Fruit fly (Drosophila melanogaster) S2 (cell line): Measurements from ENCODE around the gene CG45011.

Experiments used
- CG8478 ChIP-seq: fragments of >200 bp; optimal IDR thresholded peaks from 2 replicates; lab custom pipeline; 2018
- CTCF ChIP-seq, 2 experiments: fragments of >200 bp; optimal IDR thresholded peaks; 2 replicates each; lab custom pipeline; 2018

CG45011 gene

DNA sequence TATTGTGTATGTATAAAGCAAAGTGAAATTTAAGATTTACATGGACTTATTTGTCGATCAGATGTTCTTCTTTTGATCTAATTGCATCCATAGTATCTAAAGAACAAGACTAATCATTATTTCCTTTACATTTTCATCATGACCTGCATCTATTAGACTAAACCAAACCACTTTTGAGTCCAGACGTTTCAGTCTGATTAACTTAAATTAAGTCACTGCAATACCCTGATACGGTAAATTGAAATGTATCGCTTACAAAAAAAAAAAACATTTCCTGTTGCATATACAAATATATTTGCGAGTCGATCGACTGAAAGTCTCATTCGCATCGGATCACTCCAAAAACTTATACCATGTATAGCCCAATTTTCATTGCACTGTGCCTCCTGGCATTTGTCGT is at the start of gene CG45011:
Gene CG45011, plus strand, starts transcription at position 301 of the 400 bp plus-strand sequence.
- TF ChIP-seq CG8478 (lab: Kevin White, UChicago) = no peak
- no peak for TF ChIP-seq CTCF (optimal IDR thresholded peaks at IDR 0.05; lab: Kevin White, UChicago)

DNA sequence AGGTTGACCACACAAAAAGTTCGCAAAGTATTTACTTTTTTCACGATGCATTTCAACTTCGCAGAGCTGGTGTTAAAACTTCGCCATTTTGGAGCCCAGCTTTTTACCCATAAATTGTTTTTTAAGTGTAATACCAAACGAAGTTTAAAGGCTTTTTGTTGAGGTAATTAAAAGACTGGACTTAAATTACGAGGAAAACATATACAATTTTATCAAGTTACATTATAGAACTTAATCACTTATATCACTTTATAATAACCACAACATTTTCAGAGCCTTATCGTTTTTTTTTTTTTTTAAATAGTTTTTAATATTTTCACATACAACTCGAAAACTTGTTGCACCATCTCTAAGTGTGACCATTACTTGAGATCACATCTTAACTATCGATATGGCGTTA is 45.9 kb upstream of the CG45011 start, which contains the start of gene CG14931:
Gene CG14931, plus strand, starts transcription at position 301 of the 400 bp plus-strand sequence.
- TF ChIP-seq CTCF (optimal IDR thresholded peaks at IDR 0.05; lab: Kevin White, UChicago) (no peak), CG8478 (lab: Kevin White, UChicago) (no peak)

DNA sequence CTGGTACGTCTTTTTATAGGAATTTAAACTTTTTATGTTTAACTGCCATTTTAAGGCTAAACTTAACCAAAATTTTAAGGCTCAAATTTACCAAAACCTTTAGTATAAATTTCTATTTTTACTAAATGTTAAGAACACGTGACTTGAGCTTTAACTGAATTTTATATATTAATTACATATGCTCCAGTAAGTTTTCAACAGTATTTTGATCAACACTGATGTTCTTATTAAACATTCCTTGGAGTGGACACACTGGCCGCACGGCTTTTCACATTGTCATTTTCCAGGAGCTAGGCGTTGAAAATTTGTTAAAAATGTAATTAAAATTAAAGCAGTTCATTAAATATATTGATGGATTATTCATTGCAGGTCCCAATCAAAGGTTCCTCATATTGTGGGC is 44.2 kb upstream of the CG45011 start, which contains the start of gene CG14932:
Gene CG14932, plus strand, starts transcription at position 230 of the 400 bp plus-strand sequence.
- TF ChIP-seq CG8478 (lab: Kevin White, UChicago) (no peak), CTCF (optimal IDR thresholded peaks at IDR 0.05; lab: Kevin White, UChicago) (no peak)

DNA sequence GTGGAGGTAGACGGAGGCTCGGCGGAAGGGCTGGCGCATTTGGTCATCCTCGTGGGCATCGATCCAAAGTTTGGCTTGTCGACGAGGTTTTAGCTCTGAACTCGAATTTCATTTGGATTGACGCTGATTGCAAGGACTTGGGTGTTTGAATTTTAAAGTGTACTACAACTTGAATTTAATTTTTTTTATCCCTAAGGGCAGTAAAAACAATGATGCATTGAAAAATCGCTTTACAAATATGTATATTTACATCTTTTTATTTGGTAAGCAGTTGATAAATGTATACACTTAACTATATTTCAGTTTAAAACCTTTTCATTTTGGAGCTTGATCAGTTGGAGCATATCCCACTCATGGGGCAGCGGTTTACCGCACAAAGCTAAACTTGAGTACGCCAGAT is 41.6 kb upstream of the CG45011 start, which contains the start of gene Tsp33B:
Gene Tsp33B, minus strand, starts transcription at position 101 of the 400 bp plus-strand sequence.
- TF ChIP-seq CTCF (optimal IDR thresholded peaks at IDR 0.05; lab: Kevin White, UChicago) = no peak
- no peak for TF ChIP-seq CG8478 (lab: Kevin White, UChicago)

DNA sequence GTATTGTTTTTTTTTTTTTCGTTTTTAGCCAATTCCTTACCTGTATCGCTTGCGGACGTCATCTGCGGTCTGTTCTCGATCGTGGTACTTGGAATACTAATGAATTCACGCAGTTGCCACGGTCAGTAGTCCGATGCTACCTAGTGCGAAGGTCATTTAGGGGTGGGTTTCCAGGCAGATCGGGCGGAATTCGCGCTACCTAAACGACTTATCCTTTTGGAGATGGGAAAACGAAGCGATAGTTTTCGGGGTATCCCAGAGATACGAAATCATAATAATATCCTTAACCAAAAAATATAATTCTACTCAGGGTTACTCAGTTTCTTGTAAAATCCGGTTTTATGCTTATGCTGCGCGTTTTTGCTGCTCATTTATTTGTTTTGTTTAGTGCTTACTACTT is 39.9 kb upstream of the CG45011 start, which contains the start of gene CG14937:
Gene CG14937, minus strand, starts transcription at position 101 of the 400 bp plus-strand sequence.
- TF ChIP-seq CG8478 (lab: Kevin White, UChicago) = no peak
- TF ChIP-seq CTCF (optimal IDR thresholded peaks at IDR 0.05; lab: Kevin White, UChicago) = no peak

DNA sequence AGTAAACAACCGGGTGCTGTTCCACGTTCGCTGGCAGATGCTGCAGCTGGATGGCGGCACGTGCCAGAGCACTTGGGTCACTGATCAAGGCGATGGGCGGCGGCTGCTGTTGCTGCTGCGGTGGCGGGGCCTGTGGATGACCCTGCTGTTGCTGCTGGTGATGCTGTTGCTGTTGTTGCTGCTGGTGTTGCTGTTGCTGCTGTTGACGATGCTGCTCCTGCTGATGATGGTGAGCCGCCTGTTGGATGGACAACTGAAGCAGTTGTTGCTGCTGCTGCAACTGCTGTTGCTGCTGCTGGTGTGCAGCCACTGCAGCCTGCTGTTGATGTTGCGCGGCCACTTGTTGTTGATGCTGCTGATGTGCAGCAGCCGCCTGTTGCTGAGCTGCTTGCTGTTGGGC is 36.8 kb upstream of the CG45011 start:
- TF ChIP-seq CG8478 (lab: Kevin White, UChicago) (no peak), CTCF (optimal IDR thresholded peaks at IDR 0.05; lab: Kevin White, UChicago) (no peak)

DNA sequence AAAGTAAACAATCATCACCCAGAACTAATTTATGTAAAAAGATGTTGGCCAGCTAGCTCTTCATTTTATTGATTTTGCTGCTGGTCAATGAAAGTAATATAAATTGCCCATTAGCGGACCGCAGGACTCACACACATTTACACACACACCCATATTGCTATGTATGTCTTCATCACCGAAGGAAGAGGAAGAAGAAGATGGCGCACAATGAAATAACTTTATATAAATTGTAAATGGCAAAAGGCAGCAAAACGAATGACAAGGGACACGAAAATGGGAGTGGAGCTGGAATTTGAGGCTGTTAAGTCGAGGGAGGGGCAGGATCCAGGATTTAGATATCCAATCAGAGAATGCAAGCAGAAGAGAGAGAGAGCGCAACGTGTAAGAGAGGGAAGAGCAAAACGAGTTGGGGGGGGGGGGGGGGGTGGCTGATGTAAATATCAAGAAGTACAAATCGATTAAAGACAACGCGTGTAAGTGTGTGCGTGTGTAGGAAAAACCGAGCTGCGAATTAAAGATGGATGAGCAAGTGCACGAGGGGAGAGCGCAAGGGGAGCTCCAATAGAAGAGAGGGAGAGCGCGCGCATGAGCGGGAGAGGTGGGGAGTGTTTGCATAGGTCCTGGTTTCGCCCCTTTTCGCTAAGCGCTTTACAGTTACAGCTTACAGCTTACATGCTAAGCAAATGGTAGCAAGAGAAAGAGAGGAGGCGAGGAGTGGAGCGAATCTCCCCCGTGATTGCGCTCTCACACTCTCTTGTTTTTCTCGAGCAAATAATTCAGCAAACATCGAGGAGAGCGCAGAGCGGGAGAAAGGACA is 29.4 kb upstream of the CG45011 start:
- no peak for TF ChIP-seq CG8478 (lab: Kevin White, UChicago)
- TF ChIP-seq CTCF (optimal IDR thresholded peaks at IDR 0.05; lab: Kevin White, UChicago) = no peak

DNA sequence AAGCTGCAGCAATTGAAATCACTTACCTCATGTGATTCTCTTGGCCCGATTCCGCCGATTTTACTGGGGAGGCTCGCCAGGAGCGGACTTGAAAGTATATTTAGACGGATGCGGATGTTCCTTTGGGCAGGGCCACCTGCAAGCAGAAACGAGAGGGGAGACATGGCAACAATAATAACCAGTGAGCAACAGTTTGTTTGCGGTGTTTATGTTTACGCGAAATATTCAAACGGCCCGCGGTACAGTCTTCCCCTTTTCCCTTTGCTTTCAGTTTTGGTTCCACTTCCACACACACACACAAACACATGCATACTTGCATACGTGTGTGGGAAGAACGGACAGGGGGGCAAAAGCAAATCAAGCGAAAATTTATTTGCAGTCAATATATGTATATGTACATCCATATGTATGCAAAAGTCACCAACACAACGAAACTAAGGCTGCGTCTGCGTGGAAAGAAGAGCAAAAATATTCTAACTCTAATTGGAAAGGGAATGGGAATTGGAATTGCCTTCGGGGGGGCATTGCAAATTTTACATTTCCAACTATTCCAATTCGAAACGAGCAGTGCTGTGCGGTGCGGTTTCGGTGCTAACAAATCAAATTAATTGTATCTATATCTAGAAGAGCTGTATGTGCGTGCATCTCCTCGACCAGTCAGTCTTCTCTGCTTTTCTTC is 27.7 kb upstream of the CG45011 start:
- TF ChIP-seq CG8478 (lab: Kevin White, UChicago) = no peak
- no peak for TF ChIP-seq CTCF (optimal IDR thresholded peaks at IDR 0.05; lab: Kevin White, UChicago)

DNA sequence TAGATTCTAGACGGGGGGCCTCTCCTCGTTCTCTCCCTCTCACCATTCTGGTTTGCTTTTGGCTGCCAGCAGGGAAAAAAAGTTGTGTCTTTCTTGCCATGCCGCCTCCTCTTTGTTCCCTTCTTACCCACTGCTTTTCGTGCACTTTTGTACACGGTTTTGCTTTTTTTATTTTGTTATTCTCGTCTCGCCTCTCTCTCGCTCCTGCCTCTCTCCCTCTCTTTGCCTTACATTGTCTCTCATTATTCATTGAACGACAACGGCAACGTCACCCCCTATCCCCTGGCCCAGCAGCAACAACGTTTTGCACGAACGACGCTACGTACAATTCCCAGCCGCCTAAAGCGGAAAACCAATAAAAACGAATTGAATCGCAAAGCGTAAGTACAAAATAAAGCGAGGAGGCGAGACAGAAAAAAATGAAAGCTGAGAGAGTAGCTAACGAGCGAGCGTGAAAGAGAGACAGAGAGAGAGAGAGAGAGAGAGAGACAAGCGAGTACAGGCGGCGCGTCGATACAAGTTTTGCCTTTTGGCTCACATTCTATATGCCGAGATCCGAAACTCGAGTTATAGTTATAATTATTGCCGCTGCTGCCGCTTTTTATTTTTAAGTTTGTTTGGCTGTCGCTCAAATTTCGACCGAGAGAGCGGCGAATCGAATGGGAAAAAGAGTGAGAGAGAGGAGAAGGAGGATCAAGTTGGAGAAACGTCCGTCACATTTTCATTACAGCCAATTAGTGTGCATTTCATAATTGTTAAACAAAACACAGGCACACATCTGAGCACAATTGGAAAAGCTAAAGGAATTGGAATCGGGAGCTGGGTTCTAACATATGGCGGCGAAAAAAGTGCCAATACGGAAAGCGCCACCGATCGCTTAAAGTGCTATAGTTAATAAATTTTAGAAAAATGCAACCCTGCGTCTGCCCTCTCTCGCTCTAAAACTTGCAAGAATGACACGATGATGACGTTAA is 26.9 kb upstream of the CG45011 start:
- TF ChIP-seq CG8478 (lab: Kevin White, UChicago) (no peak), CTCF (optimal IDR thresholded peaks at IDR 0.05; lab: Kevin White, UChicago) (no peak)

DNA sequence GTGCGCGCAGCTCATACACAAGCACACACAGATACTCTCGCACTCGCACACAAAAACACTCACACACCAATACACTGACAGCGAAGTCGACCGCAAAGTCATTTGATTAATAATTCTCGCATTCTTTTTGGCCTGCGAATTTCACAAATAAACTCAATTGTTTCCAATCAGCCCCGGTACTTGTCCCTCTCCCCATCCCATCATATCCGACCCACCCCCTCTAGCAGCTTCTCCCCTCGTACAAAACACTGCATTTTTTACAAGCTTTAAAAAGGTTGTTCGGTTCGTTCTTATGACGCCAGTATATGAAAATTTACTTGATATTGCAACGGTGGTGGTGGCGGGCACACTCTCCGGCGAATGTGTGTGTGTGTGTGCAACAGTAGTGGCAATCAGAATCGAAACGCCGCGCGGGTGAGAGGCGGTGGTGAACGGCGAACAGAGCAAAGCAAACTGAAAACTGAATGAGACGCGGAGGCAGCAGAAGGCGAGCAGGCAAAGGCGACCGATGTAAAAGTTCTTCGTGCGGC is 26.1 kb upstream of the CG45011 start:
- TF ChIP-seq CG8478 (lab: Kevin White, UChicago) (no peak), CTCF (optimal IDR thresholded peaks at IDR 0.05; lab: Kevin White, UChicago) (no peak)

DNA sequence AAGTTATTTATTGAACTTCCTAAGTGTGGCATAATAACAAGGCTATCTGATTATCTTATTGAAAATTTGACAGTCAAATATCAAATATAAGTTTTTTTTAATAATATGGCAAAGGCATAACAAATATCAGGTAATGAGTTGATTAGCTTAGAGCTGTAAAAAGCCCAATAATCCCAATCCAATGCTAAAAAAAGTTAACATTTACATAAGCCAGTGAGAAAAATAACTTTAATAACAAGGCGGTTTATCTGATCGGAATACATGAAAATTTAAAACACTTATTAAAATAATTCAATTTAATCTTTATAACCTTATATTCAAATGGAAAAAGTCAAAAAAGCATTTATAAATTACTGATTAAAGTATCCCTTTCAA is 25.6 kb upstream of the CG45011 start:
- no peak for TF ChIP-seq CTCF (optimal IDR thresholded peaks at IDR 0.05; lab: Kevin White, UChicago)
- TF ChIP-seq CG8478 (lab: Kevin White, UChicago) = no peak

DNA sequence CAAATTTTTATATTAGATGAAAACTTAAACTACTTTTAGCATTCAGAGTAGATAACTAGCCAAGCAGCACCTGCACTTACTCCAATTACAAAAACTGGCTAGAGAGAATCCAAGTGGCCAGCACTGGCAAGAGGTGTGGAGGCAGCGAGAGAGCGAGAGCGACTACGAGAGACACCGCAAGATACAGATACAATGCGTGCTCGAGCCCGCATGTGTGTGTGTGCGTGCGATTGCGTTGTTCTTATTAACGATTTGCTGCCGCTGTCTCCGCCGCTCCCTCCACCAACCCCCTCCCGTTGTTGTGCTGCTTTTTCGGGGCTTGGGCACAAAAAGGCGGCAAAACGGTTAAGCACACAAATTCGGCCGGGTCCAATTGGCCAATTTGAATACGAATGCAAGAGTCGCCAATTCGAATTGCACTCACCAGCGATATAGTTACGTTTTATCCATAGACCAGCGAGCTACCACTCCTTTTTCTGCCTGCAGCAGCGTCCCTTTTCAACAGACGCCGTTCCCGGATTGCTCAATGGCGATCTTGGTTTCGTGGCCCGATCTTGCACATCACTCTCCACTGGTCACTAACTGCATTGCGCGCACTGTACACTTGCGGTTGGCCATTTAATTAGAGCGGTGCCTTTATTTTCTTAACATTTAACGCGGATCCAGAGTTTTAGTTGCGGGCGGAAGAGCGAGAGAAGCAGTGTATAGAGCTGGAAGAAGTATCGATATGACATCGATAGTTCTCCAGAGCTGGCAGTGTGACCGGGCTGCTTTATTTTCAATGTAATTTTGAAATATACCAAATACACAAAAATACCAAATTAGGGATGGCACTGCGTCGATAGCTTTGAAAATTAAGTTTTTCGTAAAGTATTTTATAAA is 24.9 kb upstream of the CG45011 start, which contains the start of gene crol:
Gene crol, minus strand, starts transcription at position 737 of the 882 bp plus-strand sequence.
- TF ChIP-seq CTCF (optimal IDR thresholded peaks at IDR 0.05; lab: Kevin White, UChicago) (peak in 1 of 2 experiments; percentile 16), CG8478 (lab: Kevin White, UChicago) (no peak)

DNA sequence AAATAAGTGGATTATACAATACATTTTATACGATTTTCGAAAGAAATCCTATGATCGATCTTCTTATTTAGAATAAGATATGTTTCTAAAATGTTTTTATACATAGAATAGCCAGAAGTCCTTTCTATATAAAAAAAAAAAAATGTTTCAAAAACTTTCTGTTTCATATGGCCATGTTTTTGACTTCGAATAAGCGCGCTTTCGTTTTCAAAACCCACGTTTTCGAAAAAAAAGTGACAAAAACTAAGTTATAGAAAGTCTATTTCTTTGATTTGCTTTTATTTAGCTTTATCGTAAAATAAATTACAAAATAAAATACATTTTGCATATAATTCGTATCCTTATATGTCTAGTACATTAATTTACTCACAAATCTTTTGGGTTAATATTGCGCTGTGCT is 24.1 kb upstream of the CG45011 start:
- no peak for TF ChIP-seq CTCF (optimal IDR thresholded peaks at IDR 0.05; lab: Kevin White, UChicago)
- TF ChIP-seq CG8478 (lab: Kevin White, UChicago) = no peak
